Worm (Caenorhabditis elegans): Measurements from ENCODE around the gene lon-3.

Gene lon-3

DNA sequence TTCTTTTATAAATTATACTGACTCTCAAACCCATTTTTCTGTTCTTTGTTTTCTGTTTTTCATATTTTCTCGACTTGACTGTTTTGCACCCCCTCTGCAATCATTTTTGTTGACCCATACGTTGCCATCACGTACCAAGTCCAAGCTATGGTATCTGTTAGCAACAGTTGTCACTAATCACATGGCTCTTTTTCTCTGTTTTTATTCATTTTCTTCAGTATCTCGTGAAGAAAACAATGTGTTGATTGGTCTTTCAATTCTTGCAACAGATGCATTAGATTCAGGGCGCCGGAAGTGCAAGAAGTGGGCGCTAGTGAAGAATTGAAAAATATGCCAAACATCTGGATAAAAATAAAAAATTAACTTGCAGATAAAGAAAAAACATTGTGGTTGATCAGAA lies 37.1 kb upstream of the lon-3 start:
- TF ChIP-seq unc-62 (GFP tag; optimal IDR thresholded peaks at IDR 0.05) = no peak
- no peak for TF ChIP-seq lir-1 (GFP tag; conservative IDR thresholded peaks at IDR 0.05)
- TF ChIP-seq let-526 (GFP tag; IDR thresholded peaks at IDR 0.05) = no peak
- no peak for TF ChIP-seq nhr-120 (GFP tag; IDR thresholded peaks at IDR 0.05)
- TF ChIP-seq aptf-3 (GFP tag; IDR thresholded peaks at IDR 0.05) = no peak
- TF ChIP-seq pbrm-1 (GFP tag; IDR thresholded peaks at IDR 0.05) = no peak
- no peak for TF ChIP-seq chd-7 (tag; optimal IDR thresholded peaks at IDR 0.05)
- no peak for TF ChIP-seq tbp1 (GFP tag; optimal IDR thresholded peaks at IDR 0.05)
- no peak for TF ChIP-seq egrh-3 (GFP tag; IDR thresholded peaks at IDR 0.05)
- no peak for TF ChIP-seq madf-6 (GFP tag; IDR thresholded peaks at IDR 0.05)
- no peak for TF ChIP-seq cebp-2 (GFP tag; IDR thresholded peaks at IDR 0.05)
- TF ChIP-seq F23B12.7 (tag; optimal IDR thresholded peaks at IDR 0.05; ENCODE audit: insufficient read depth) = no peak
- no peak for TF ChIP-seq K11D2.4 (GFP tag; IDR thresholded peaks at IDR 0.05)
- TF ChIP-seq lin-35 (GFP tag; optimal IDR thresholded peaks at IDR 0.05) = no peak
- TF ChIP-seq F10E7.11 (tag; optimal IDR thresholded peaks at IDR 0.05) = no peak
- no peak for TF ChIP-seq sea-2 (GFP tag; IDR thresholded peaks at IDR 0.05)

DNA sequence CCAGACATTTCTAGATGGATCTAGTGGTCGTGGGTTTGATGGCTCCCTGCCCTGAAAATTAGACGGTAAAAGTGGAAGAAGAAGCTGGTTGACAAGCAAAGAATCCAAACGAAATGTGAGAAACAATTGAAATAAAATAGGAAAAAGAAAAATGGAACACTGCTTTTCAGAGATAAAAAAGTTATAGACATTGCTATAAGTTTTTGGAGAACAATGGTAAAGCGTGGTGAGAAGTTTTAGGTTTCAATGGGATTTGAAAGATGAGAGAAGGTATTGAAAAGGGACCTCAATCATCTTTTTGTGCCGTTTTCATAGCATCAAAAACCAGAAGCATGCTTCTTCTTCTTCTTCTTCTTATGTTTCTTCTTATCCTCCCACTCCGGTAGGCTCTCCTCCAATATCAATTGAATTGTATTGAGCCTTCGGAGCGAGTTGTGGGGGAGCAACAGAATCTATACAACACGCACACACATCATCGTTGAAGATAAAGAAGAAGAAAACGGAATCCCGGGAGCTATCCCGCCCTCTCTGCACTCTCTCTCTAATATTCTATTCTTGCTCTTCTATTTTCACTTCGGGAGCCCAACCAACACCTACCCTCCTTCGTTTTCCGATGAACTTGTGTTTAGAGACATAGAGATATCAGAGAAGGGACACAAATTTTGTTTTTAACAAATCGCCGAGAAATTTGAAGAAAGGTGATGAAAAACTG lies 36.0 kb upstream of the lon-3 start, which contains the start of gene myo-3:
Gene myo-3 (minus strand): TSS at position 51 of the 712 bp plus-strand sequence.
- TF ChIP-seq nhr-120 (GFP tag; IDR thresholded peaks at IDR 0.05) (no peak), snpc-4 (GFP tag; optimal IDR thresholded peaks at IDR 0.05) (no peak), snpc-4 (tag; optimal IDR thresholded peaks at IDR 0.05) (no peak), ztf-3 (GFP tag; optimal IDR thresholded peaks at IDR 0.05) (no peak), attf-5 (GFP tag; optimal IDR thresholded peaks at IDR 0.05) (no peak), ztf-26 (tag; optimal IDR thresholded peaks at IDR 0.05) (no peak), nfya-2 (GFP tag; IDR thresholded peaks at IDR 0.05) (no peak), mel-28 (tag; optimal IDR thresholded peaks at IDR 0.05; ENCODE audit: borderline replicate concordance) (no peak), F52B5.7 (tag; optimal IDR thresholded peaks at IDR 0.05) (no peak), nhr-80 (tag; optimal IDR thresholded peaks at IDR 0.05) (no peak), ceh-27 (GFP tag; optimal IDR thresholded peaks at IDR 0.05) (no peak), nfya-1 (tag; optimal IDR thresholded peaks at IDR 0.05; ENCODE audit: borderline replicate concordance, insufficient read depth) (no peak), F37B4.10 (GFP tag; IDR thresholded peaks at IDR 0.05) (no peak), bed-2 (GFP tag; IDR thresholded peaks at IDR 0.05) (no peak), snpc-1.3 (tag; optimal IDR thresholded peaks at IDR 0.05; ENCODE audit: insufficient read depth) (no peak), tbx-9 (tag; optimal IDR thresholded peaks at IDR 0.05; ENCODE audit: borderline replicate concordance) (no peak)

- TF ChIP-seq sptf-2 (GFP tag; optimal IDR thresholded peaks at IDR 0.05) (no peak), lag-1 (GFP tag; IDR thresholded peaks at IDR 0.05) (no peak), cebp-2 (GFP tag; IDR thresholded peaks at IDR 0.05) (no peak), F57A8.1 (GFP tag; optimal IDR thresholded peaks at IDR 0.05) (no peak), F39B2.1 (GFP tag; IDR thresholded peaks at IDR 0.05) (no peak), ztf-28 (GFP tag; IDR thresholded peaks at IDR 0.05) (no peak), gei-17 (GFP tag; optimal IDR thresholded peaks at IDR 0.05) (no peak), Y95B8A.8 (GFP tag; IDR thresholded peaks at IDR 0.05) (no peak), madf-10 (tag; optimal IDR thresholded peaks at IDR 0.05) (no peak), hlh-26 (GFP tag; conservative IDR thresholded peaks at IDR 0.05) (no peak), pha-4 (tag; optimal IDR thresholded peaks at IDR 0.05) (no peak), Y79H2A.3 (GFP tag; conservative IDR thresholded peaks at IDR 0.05) (no peak), lsl-1 (GFP tag; optimal IDR thresholded peaks at IDR 0.05) (no peak), sdz-38 (tag; optimal IDR thresholded peaks at IDR 0.05) (no peak), dpl-1 (GFP tag; optimal IDR thresholded peaks at IDR 0.05) (no peak), F22D6.2 (tag; optimal IDR thresholded peaks at IDR 0.05) (no peak), bed-2 (GFP tag; IDR thresholded peaks at IDR 0.05) (no peak)
These were observed 35.0 kb upstream of the lon-3 start for ce11 chrV:12233425-12233824.

Data from whole organism, young adult.